Worm (Caenorhabditis elegans) whole organism, L3 larva: Measurements from ENCODE around the gene M04C3.1.

ENCODE experiments used
- aly-2 ChIP-seq: fragments of 150-350 bp; optimal IDR thresholded peaks from 2 replicates; lab custom pipeline; 2014; ENCODE audit warnings: missing biosample characterization, missing genetic modification characterization
- lin-15B ChIP-seq: fragments of 150-350 bp; optimal IDR thresholded peaks from 2 replicates; lab custom pipeline; 2014; ENCODE audit warnings: missing biosample characterization, missing genetic modification characterization
- lin-39 ChIP-seq: fragments of 150-350 bp; optimal IDR thresholded peaks from 2 replicates; lab custom pipeline; 2018; ENCODE audit warnings: missing biosample characterization, missing genetic modification reagents, missing genetic modification characterization
- nhr-23 ChIP-seq: fragments of 150-350 bp; optimal IDR thresholded peaks from 2 replicates; lab custom pipeline; 2014; ENCODE audit warnings: missing biosample characterization, missing genetic modification reagents, missing genetic modification characterization
- tbx-2 ChIP-seq: sonication (generic microtip); optimal IDR thresholded peaks from 2 replicates; lab custom pipeline; 2016; ENCODE audit warnings: mild to moderate bottlenecking, missing genetic modification characterization, missing compliant biosample characterization
- unc-62 ChIP-seq: fragments of 150-350 bp; sonication (generic microtip); optimal IDR thresholded peaks from 4 replicates; lab custom pipeline; 2014; ENCODE audit warnings: missing biosample characterization, missing genetic modification reagents, missing genetic modification characterization
- ztf-11 ChIP-seq: fragments of 150-350 bp; optimal IDR thresholded peaks from 2 replicates; lab custom pipeline; 2014; ENCODE audit warnings: missing biosample characterization, missing genetic modification characterization

DNA sequence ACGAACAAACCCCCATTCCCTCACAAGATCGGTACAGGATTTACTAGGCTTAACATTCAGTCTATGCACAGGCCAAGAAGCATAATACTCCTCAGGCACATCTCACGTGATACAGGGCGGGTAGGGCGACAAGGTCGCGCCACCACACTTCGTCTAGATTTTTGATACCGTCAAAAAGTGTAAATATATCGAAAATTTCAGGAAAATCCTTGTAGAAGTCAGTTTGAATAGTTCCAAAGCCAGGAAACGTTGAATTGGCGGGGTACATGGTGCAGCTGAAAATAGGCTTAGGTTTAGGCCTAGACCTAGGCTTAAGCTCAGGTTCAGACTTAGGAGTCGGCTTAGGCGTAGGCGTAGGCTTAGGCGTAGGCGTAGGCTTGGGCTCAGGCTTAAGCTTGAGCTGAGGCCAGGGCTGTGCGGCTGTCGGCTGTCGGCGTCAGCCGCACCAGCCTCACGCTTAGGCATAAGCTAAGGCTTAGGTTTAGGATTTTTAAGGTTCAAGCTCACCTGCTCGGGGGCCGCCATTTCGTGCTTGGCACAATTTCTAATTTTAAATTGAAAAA, 15.0 kb downstream of the M04C3.1 start:
- TF ChIP-seq aly-2: no peak
- no peak for TF ChIP-seq lin-39 (tag; lab: Kevin White, UChicago)
- no peak for TF ChIP-seq ztf-11
- no peak for TF ChIP-seq lin-15B (tag; lab: Kevin White, UChicago)
- no peak for TF ChIP-seq nhr-23 (tag; lab: Kevin White, UChicago)
- no peak for TF ChIP-seq unc-62 (GFP tag; lab: Kevin White, UChicago)
- TF ChIP-seq tbx-2 (tag; lab: Kevin White, UChicago): no peak
